Worm (Caenorhabditis elegans) whole organism, late embryonic: Measurements from ENCODE around the gene C43H6.12.

Source experiments
- C08G9.2 ChIP-seq: sonication (generic microtip); optimal IDR thresholded peaks from 2 replicates; lab custom pipeline; 2016; ENCODE audit warnings: mild to moderate bottlenecking, missing genetic modification characterization, moderate library complexity, missing compliant biosample characterization
- F13H6.1 ChIP-seq: sonication (generic microtip); optimal IDR thresholded peaks from 2 replicates; lab custom pipeline; 2016; ENCODE audit warnings: missing genetic modification characterization, missing compliant biosample characterization
- K02D7.2 ChIP-seq: sonication (generic microtip); optimal IDR thresholded peaks from 2 replicates; lab custom pipeline; 2017; ENCODE audit warnings: mild to moderate bottlenecking, missing genetic modification characterization, missing compliant biosample characterization
- ceh-2 ChIP-seq: sonication (generic microtip); optimal IDR thresholded peaks from 2 replicates; lab custom pipeline; 2016; ENCODE audit warnings: missing genotype, missing genetic modification characterization, missing compliant biosample characterization
- ceh-24 ChIP-seq: sonication (generic microtip); optimal IDR thresholded peaks from 2 replicates; lab custom pipeline; 2016; ENCODE audit warnings: mild to moderate bottlenecking, missing genetic modification characterization, missing compliant biosample characterization
- ceh-34 ChIP-seq: sonication (generic microtip); optimal IDR thresholded peaks from 2 replicates; lab custom pipeline; 2016; ENCODE audit warnings: mild to moderate bottlenecking, missing genetic modification characterization, missing compliant biosample characterization
- ceh-48 ChIP-seq: sonication (generic microtip); optimal IDR thresholded peaks from 2 replicates; lab custom pipeline; 2016; ENCODE audit warnings: missing genetic modification characterization, inconsistent platforms, missing compliant biosample characterization
- ceh-6 ChIP-seq: fragments of 200-800 bp; sonication (Bioruptor generic); optimal IDR thresholded peaks from 2 replicates; lab custom pipeline; 2018; ENCODE audit warnings: mild to moderate bottlenecking, missing genetic modification characterization, missing compliant biosample characterization
- che-1 ChIP-seq: sonication (generic microtip); optimal IDR thresholded peaks from 2 replicates; lab custom pipeline; 2016; ENCODE audit warnings: mild to moderate bottlenecking, missing genetic modification characterization, missing compliant biosample characterization
- dmd-4 ChIP-seq: sonication (generic microtip); optimal IDR thresholded peaks from 2 replicates; lab custom pipeline; 2016; ENCODE audit warnings: borderline replicate concordance, missing genetic modification characterization, missing compliant biosample characterization
- dve-1 ChIP-seq: sonication (generic microtip); optimal IDR thresholded peaks from 2 replicates; lab custom pipeline; 2017; ENCODE audit warnings: antibody characterized with exemption, mild to moderate bottlenecking, missing genetic modification characterization, missing compliant biosample characterization
- elt-2 ChIP-seq: sonication (generic microtip); optimal IDR thresholded peaks from 2 replicates; lab custom pipeline; 2016; ENCODE audit warnings: missing genetic modification reagents, missing genetic modification characterization, missing compliant biosample characterization
- elt-4 ChIP-seq: sonication (generic microtip); optimal IDR thresholded peaks from 2 replicates; lab custom pipeline; 2016; ENCODE audit warnings: missing genetic modification characterization, missing compliant biosample characterization
- ets-4 ChIP-seq: sonication (generic microtip); optimal IDR thresholded peaks from 2 replicates; lab custom pipeline; 2016; ENCODE audit warnings: missing genetic modification characterization, missing compliant biosample characterization
- eyg-1 ChIP-seq: sonication (generic microtip); optimal IDR thresholded peaks from 2 replicates; lab custom pipeline; 2016; ENCODE audit warnings: missing genotype, missing genetic modification characterization, missing compliant biosample characterization
- fkh-10 ChIP-seq: fragments of 150-350 bp; optimal IDR thresholded peaks from 2 replicates; lab custom pipeline; 2014; ENCODE audit warnings: missing biosample characterization, missing genetic modification reagents, missing genetic modification characterization
- fkh-6 ChIP-seq: sonication (generic microtip); optimal IDR thresholded peaks from 2 replicates; lab custom pipeline; 2016; ENCODE audit warnings: missing genetic modification characterization, missing compliant biosample characterization
- gmeb-2 ChIP-seq: sonication (generic microtip); optimal IDR thresholded peaks from 2 replicates; lab custom pipeline; 2016; ENCODE audit warnings: missing genetic modification characterization, inconsistent platforms, missing compliant biosample characterization
- hlh-15 ChIP-seq: sonication (generic microtip); optimal IDR thresholded peaks from 2 replicates; lab custom pipeline; 2016; ENCODE audit warnings: missing genetic modification characterization, missing compliant biosample characterization
- hlh-30 ChIP-seq: sonication (generic microtip); optimal IDR thresholded peaks from 2 replicates; lab custom pipeline; 2017; ENCODE audit warnings: antibody characterized with exemption, missing genetic modification characterization, missing compliant biosample characterization; ENCODE audit not compliant: insufficient read depth
- hlh-8 ChIP-seq: sonication (generic microtip); optimal IDR thresholded peaks from 2 replicates; lab custom pipeline; 2016; ENCODE audit warnings: missing genotype, missing genetic modification characterization, missing compliant biosample characterization
- lin-11 ChIP-seq: fragments of 200-800 bp; sonication (Bioruptor generic); optimal IDR thresholded peaks from 2 replicates; lab custom pipeline; 2018; ENCODE audit warnings: mild to moderate bottlenecking, missing genetic modification characterization, missing compliant biosample characterization
- mec-3 ChIP-seq: sonication (generic microtip); optimal IDR thresholded peaks from 2 replicates; lab custom pipeline; 2016; ENCODE audit warnings: borderline replicate concordance, missing genetic modification characterization, missing compliant biosample characterization
- nfya-1 ChIP-seq: sonication (generic microtip); optimal IDR thresholded peaks from 2 replicates; lab custom pipeline; 2017; ENCODE audit warnings: missing genetic modification characterization, mild to moderate bottlenecking, missing compliant biosample characterization, antibody characterized with exemption, moderate library complexity
- nhr-232 ChIP-seq: sonication (generic microtip); optimal IDR thresholded peaks from 2 replicates; lab custom pipeline; 2016; ENCODE audit warnings: missing genetic modification characterization, missing compliant biosample characterization
- odd-2 ChIP-seq: sonication (generic microtip); optimal IDR thresholded peaks from 2 replicates; lab custom pipeline; 2017; ENCODE audit warnings: antibody characterized with exemption, mild to moderate bottlenecking, missing genetic modification characterization, missing compliant biosample characterization
- pha-2 ChIP-seq: sonication (generic microtip); optimal IDR thresholded peaks from 2 replicates; lab custom pipeline; 2017; ENCODE audit warnings: mild to moderate bottlenecking, missing genetic modification characterization, missing compliant biosample characterization
- pqm-1 ChIP-seq: sonication (generic microtip); optimal IDR thresholded peaks from 2 replicates; lab custom pipeline; 2016; ENCODE audit warnings: missing genetic modification characterization, missing compliant biosample characterization
- ref-2 ChIP-seq: sonication (generic microtip); optimal IDR thresholded peaks from 2 replicates; lab custom pipeline; 2016; ENCODE audit warnings: missing genetic modification characterization, missing compliant biosample characterization
- sdc-2 ChIP-seq: sonication (generic microtip); optimal IDR thresholded peaks from 2 replicates; lab custom pipeline; 2016; ENCODE audit warnings: missing genotype, missing genetic modification characterization, missing compliant biosample characterization
- syd-9 ChIP-seq: sonication (generic microtip); optimal IDR thresholded peaks from 2 replicates; lab custom pipeline; 2016; ENCODE audit warnings: mild to moderate bottlenecking, missing genetic modification characterization, moderate library complexity, missing compliant biosample characterization
- unc-42 ChIP-seq: sonication (generic microtip); optimal IDR thresholded peaks from 2 replicates; lab custom pipeline; 2016; ENCODE audit warnings: missing genotype, missing genetic modification characterization, missing compliant biosample characterization
- unc-55 ChIP-seq: sonication (generic microtip); optimal IDR thresholded peaks from 2 replicates; lab custom pipeline; 2017; ENCODE audit warnings: missing biosample characterization, missing genetic modification reagents, missing genetic modification characterization
- unc-86 ChIP-seq: sonication (generic microtip); optimal IDR thresholded peaks from 2 replicates; lab custom pipeline; 2016; ENCODE audit warnings: missing genetic modification characterization, missing compliant biosample characterization
- zip-5 ChIP-seq: sonication (generic microtip); optimal IDR thresholded peaks from 2 replicates; lab custom pipeline; 2016; ENCODE audit warnings: missing genetic modification characterization, missing compliant biosample characterization

Gene C43H6.12

ce11 chrX:2368042-2368814 is 41.2 kb upstream of the C43H6.12 start (continued):
- TF ChIP-seq mec-3 (no peak), odd-2 (tag; lab: Kevin White, UChicago) (no peak), ceh-24 (tag; lab: Kevin White, UChicago) (no peak), C08G9.2 (tag; lab: Kevin White, UChicago) (no peak), fkh-6 (tag; lab: Kevin White, UChicago) (no peak), unc-86 (no peak), eyg-1 (tag; lab: Kevin White, UChicago) (no peak), nfya-1 (peak; percentile 11)
- TF ChIP-seq, all 69 proteins: peak for 8

DNA sequence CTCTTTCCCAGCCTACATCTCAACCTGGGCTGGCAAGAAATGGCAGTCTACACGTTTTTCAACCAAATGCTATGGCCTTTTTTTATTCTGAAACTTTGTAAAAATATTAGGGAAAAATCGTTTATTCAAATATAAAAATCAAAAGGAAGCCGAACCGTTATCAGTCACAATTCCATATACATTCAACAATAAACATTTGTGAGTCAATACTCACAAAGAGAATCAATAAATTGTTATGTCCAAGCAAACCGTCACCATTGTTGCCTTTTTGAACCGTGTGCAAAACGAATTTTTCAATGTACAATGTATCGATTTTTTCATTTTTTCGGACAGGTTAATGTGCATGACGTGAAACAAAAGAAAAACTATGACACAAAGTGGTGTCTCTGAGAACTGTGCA is 40.3 kb upstream of the C43H6.12 start:
- TF ChIP-seq pqm-1 (tag; lab: Kevin White, UChicago) (no peak), ceh-48 (tag; lab: Kevin White, UChicago) (no peak), dve-1 (tag; lab: Kevin White, UChicago) (no peak), zip-5 (no peak), F13H6.1 (tag; lab: Kevin White, UChicago) (no peak), ceh-34 (no peak), sdc-2 (tag; lab: Kevin White, UChicago) (no peak), C08G9.2 (tag; lab: Kevin White, UChicago) (no peak), ceh-6 (no peak), fkh-10 (GFP tag; lab: Kevin White, UChicago) (no peak), eyg-1 (tag; lab: Kevin White, UChicago) (no peak), elt-2 (tag; lab: Kevin White, UChicago) (no peak), ceh-2 (tag; lab: Kevin White, UChicago) (no peak)
- TF ChIP-seq, all 69 proteins: peak for 0

DNA sequence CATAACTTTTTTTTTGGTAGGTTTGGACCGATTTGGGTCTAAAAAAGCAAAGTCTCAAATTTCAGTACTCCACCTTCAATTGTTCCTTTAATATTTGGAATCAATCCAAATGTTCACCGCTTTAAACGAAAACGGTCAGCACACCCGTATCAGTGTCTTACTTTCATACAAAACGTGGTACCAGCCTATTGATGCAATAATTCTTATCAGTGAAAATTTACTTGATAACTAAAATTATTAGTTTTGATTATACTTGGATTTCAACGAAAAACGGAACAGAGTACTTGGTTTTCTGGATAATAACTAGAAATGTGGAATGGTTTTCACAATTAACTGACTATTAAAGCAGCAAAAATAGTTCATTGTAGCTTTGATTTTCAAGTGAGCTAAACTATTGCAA is 38.8 kb upstream of the C43H6.12 start:
- TF ChIP-seq unc-55 (GFP tag; lab: Kevin White, UChicago) (no peak), elt-2 (tag; lab: Kevin White, UChicago) (peak; percentile 73)

DNA sequence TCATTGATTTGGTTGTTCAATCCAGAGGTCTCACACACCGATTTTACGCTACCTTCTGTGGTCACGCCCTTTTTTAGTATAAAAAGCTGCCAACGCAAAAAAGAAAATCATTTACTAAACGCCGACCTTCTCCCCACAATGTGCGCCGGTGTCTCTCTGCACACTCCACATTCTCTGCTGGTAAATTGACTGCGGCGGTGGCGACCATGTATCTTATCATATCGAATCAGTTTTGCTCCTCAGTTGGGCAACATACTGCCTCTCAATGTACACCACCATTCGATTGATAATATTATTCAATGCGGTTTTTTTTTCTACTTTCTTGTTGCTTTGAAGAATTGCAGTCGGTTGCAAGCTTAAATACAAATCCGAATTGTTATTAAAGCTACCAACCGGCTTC is 37.3 kb upstream of the C43H6.12 start:
- TF ChIP-seq unc-42 (tag; lab: Kevin White, UChicago): no peak
- peak; percentile 63 for TF ChIP-seq elt-2 (tag; lab: Kevin White, UChicago)

- TF ChIP-seq elt-4 (tag; lab: Kevin White, UChicago): no peak
- TF ChIP-seq dmd-4 (tag; lab: Kevin White, UChicago): no peak
- no peak for TF ChIP-seq nhr-232 (tag; lab: Kevin White, UChicago)
- no peak for TF ChIP-seq ceh-34
- TF ChIP-seq K02D7.2 (tag; lab: Kevin White, UChicago): no peak
- TF ChIP-seq hlh-30 (tag; lab: Kevin White, UChicago): no peak
- no peak for TF ChIP-seq dve-1 (tag; lab: Kevin White, UChicago)
- no peak for TF ChIP-seq hlh-8 (tag; lab: Kevin White, UChicago)
- TF ChIP-seq ref-2 (tag; lab: Kevin White, UChicago): no peak
- TF ChIP-seq syd-9 (tag; lab: Kevin White, UChicago): no peak
These were observed 33.9 kb upstream of the C43H6.12 start, which contains the start of gene F47G3.3 for ce11 chrX:2375300-2376035. TSS of gene F47G3.3 (plus strand) at chrX:2375985.

DNA sequence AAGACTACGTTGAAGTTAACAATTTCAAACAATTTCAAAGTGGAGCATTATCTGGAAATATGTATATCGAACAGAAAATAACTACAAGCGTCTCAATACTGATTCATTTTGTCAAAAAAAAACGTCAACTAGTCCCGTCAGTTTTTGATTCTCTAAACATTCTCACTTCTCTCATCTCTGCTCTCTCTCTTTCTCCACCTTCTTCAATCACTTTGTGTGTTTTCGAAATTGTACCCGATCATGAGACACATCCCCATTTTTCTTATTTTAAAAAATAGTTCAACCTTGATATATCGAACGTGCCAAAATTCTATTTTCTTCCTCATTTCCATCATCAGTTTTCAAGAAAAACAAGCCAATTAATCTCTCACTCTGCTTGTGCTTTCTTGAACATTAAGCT is 28.6 kb upstream of the C43H6.12 start:
- TF ChIP-seq hlh-15 (tag; lab: Kevin White, UChicago) (no peak), pha-2 (tag; lab: Kevin White, UChicago) (no peak), eyg-1 (tag; lab: Kevin White, UChicago) (no peak), gmeb-2 (tag; lab: Kevin White, UChicago) (no peak), che-1 (tag; lab: Kevin White, UChicago) (no peak), lin-11 (tag; lab: Kevin White, UChicago) (no peak), fkh-10 (GFP tag; lab: Kevin White, UChicago) (no peak), odd-2 (tag; lab: Kevin White, UChicago) (no peak), ceh-24 (tag; lab: Kevin White, UChicago) (no peak), unc-55 (GFP tag; lab: Kevin White, UChicago) (no peak), ets-4 (no peak), ceh-48 (tag; lab: Kevin White, UChicago) (no peak)
- TF ChIP-seq, all 69 proteins: peak for 0
